Fruit fly (Drosophila melanogaster) whole organism, embryonic: Measurements from ENCODE around the gene CG2444.

Experiments
- Atf6 ChIP-seq: fragments of 200-800 bp; sonication (Bioruptor generic); IDR thresholded peaks from 2 replicates; pipeline ENCODE4 v1.3.6; 2022; ENCODE audit warnings: missing biosample characterization, missing genetic modification characterization
- B-H1 ChIP-seq: fragments of 200-800 bp; sonication (Bioruptor generic); IDR thresholded peaks from 3 replicates; pipeline ENCODE4 v1.3.6; 2022; ENCODE audit warnings: missing biosample characterization, missing genetic modification characterization
- BEAF-32 ChIP-seq: fragments of 200-800 bp; sonication (Bioruptor generic); optimal IDR thresholded peaks from 3 replicates; lab custom pipeline; 2017; ENCODE audit warnings: missing biosample characterization, missing genetic modification characterization, mild to moderate bottlenecking, moderate library complexity, missing genetic modification reagents
- CG10147 ChIP-seq: fragments of 200-800 bp; sonication (Bioruptor generic); optimal IDR thresholded peaks from 2 replicates; lab custom pipeline; 2019; ENCODE audit warnings: missing biosample characterization, mild to moderate bottlenecking, missing genetic modification characterization, moderate library complexity
- CG15696 ChIP-seq: fragments of 200-800 bp; sonication (Bioruptor generic); optimal IDR thresholded peaks from 2 replicates; lab custom pipeline; 2019; ENCODE audit warnings: missing biosample characterization, mild to moderate bottlenecking, missing genetic modification characterization, moderate library complexity
- CG1647 ChIP-seq: fragments of 200-800 bp; sonication (Bioruptor generic); optimal IDR thresholded peaks from 3 replicates; lab custom pipeline; 2016; ENCODE audit warnings: missing biosample characterization, missing genetic modification characterization
- CG17359 ChIP-seq: fragments of 200-800 bp; sonication (Bioruptor generic); optimal IDR thresholded peaks from 3 replicates; lab custom pipeline; 2018; ENCODE audit warnings: missing biosample characterization, mild to moderate bottlenecking, missing genetic modification characterization, moderate library complexity
- CG1832 ChIP-seq: fragments of 200-800 bp; sonication (Bioruptor generic); optimal IDR thresholded peaks from 2 replicates; lab custom pipeline; 2017; ENCODE audit warnings: missing biosample characterization, mild to moderate bottlenecking, missing genetic modification characterization, inconsistent platforms
- CG18476 ChIP-seq: fragments of 200-800 bp; sonication (Bioruptor generic); optimal IDR thresholded peaks from 2 replicates; lab custom pipeline; 2016; ENCODE audit warnings: missing biosample characterization, mild to moderate bottlenecking, missing genetic modification characterization
- CG2678 ChIP-seq: fragments of 200-800 bp; sonication (Bioruptor generic); optimal IDR thresholded peaks from 3 replicates; lab custom pipeline; 2019; ENCODE audit warnings: missing biosample characterization, mild to moderate bottlenecking, missing genetic modification characterization, moderate library complexity
- CG33213 ChIP-seq: fragments of 200-800 bp; sonication (Bioruptor generic); optimal IDR thresholded peaks from 3 replicates; lab custom pipeline; 2016; ENCODE audit warnings: missing biosample characterization, missing genetic modification characterization
- CG4360 ChIP-seq: fragments of 200-800 bp; sonication (Bioruptor generic); IDR thresholded peaks from 2 replicates; pipeline ENCODE4 v1.3.6; 2022; ENCODE audit warnings: missing biosample characterization, missing genetic modification characterization
- CG6272 ChIP-seq: fragments of 200-800 bp; sonication (Bioruptor generic); IDR thresholded peaks from 2 replicates; pipeline ENCODE4 v1.3.6; 2022; ENCODE audit warnings: missing biosample characterization, missing genetic modification characterization
- CG7839 ChIP-seq: fragments of 200-800 bp; sonication (Bioruptor generic); optimal IDR thresholded peaks from 3 replicates; lab custom pipeline; 2018; ENCODE audit warnings: missing biosample characterization, mild to moderate bottlenecking, missing genetic modification characterization, moderate library complexity
- CG8359 ChIP-seq: fragments of 200-800 bp; sonication (Bioruptor generic); optimal IDR thresholded peaks from 2 replicates; lab custom pipeline; 2017; ENCODE audit warnings: missing biosample characterization, mild to moderate bottlenecking, missing genetic modification characterization, borderline replicate concordance
- CG9876 ChIP-seq: fragments of 200-800 bp; sonication (Bioruptor generic); optimal IDR thresholded peaks from 2 replicates; lab custom pipeline; 2016; ENCODE audit warnings: missing biosample characterization, missing genetic modification characterization
- CG9932 ChIP-seq: fragments of 200-800 bp; sonication (Bioruptor generic); IDR thresholded peaks from 2 replicates; pipeline ENCODE4 v1.3.6; 2022; ENCODE audit warnings: missing biosample characterization, missing genetic modification characterization
- CrebB ChIP-seq: fragments of 200-800 bp; sonication (Bioruptor generic); optimal IDR thresholded peaks from 3 replicates; lab custom pipeline; 2018; ENCODE audit warnings: missing biosample characterization, mild to moderate bottlenecking, missing genetic modification characterization
- Dip2 ChIP-seq: fragments of 200-800 bp; sonication (Bioruptor generic); IDR thresholded peaks from 2 replicates; pipeline ENCODE4 v1.3.6; 2022; ENCODE audit warnings: missing biosample characterization, missing genetic modification characterization
- Dip3 ChIP-seq: fragments of 200-800 bp; sonication (Bioruptor generic); optimal IDR thresholded peaks from 3 replicates; lab custom pipeline; 2016; ENCODE audit warnings: missing biosample characterization, missing genetic modification characterization
- Dll ChIP-seq: fragments of 200-800 bp; sonication (Bioruptor generic); IDR thresholded peaks from 4 replicates; pipeline ENCODE4 v1.3.6; 2022; ENCODE audit warnings: missing biosample characterization, missing genetic modification characterization; ENCODE audit not compliant: partially characterized antibody
- Drgx ChIP-seq: fragments of 200-800 bp; sonication (Bioruptor generic); IDR thresholded peaks from 2 replicates; pipeline ENCODE4 v1.3.6; 2022; ENCODE audit warnings: missing biosample characterization, missing genetic modification characterization
- Fer3 ChIP-seq: fragments of 200-800 bp; sonication (Bioruptor generic); optimal IDR thresholded peaks from 2 replicates; lab custom pipeline; 2018; ENCODE audit warnings: missing biosample characterization, mild to moderate bottlenecking, missing genetic modification characterization, moderate library complexity
- HLH54F ChIP-seq: fragments of 200-800 bp; sonication (Bioruptor generic); optimal IDR thresholded peaks from 3 replicates; lab custom pipeline; 2016; ENCODE audit warnings: missing biosample characterization, missing genetic modification characterization
- Hr51 ChIP-seq, 2 experiments: fragments of 200-800 bp; sonication (Bioruptor generic); optimal IDR thresholded peaks; 2 replicates in 1 of 2; 3 replicates in 1 of 2; lab custom pipeline; 2016 to 2018; ENCODE audit warnings: missing biosample characterization in 2 of 2, missing genetic modification characterization in 2 of 2, mild to moderate bottlenecking in 1 of 2, moderate library complexity in 1 of 2
- Jarid2 ChIP-seq: fragments of 200-800 bp; sonication (Bioruptor generic); optimal IDR thresholded peaks from 3 replicates; lab custom pipeline; 2017; ENCODE audit warnings: mild to moderate bottlenecking, missing biosample characterization, missing genetic modification reagents, missing genetic modification characterization
- Neu2 ChIP-seq: fragments of 200-800 bp; sonication (Bioruptor generic); optimal IDR thresholded peaks from 3 replicates; lab custom pipeline; 2016; ENCODE audit warnings: missing biosample characterization, missing genetic modification characterization, borderline replicate concordance
- Nf-YC ChIP-seq: fragments of 200-800 bp; optimal IDR thresholded peaks from 3 replicates; lab custom pipeline; 2019; ENCODE audit warnings: missing biosample characterization, mild to moderate bottlenecking, missing genetic modification characterization, moderate library complexity
- NfI ChIP-seq: fragments of 200-800 bp; sonication (Bioruptor generic); optimal IDR thresholded peaks from 3 replicates; lab custom pipeline; 2018; ENCODE audit warnings: missing biosample characterization, mild to moderate bottlenecking, missing genetic modification characterization, moderate library complexity
- Xrp1 ChIP-seq: fragments of 200-800 bp; sonication (Bioruptor generic); IDR thresholded peaks from 2 replicates; pipeline ENCODE4 v1.3.6; 2022; ENCODE audit warnings: missing biosample characterization, missing genetic modification characterization
- ap ChIP-seq: fragments of 200-800 bp; sonication (Bioruptor generic); IDR thresholded peaks from 2 replicates; pipeline ENCODE4 v1.3.6; 2022; ENCODE audit warnings: missing biosample characterization, missing genetic modification characterization
- emc ChIP-seq: fragments of 200-800 bp; sonication (Bioruptor generic); optimal IDR thresholded peaks from 2 replicates; lab custom pipeline; 2016; ENCODE audit warnings: missing biosample characterization, missing genetic modification characterization
- en ChIP-seq: fragments of 200-800 bp; sonication (Bioruptor generic); optimal IDR thresholded peaks from 2 replicates; lab custom pipeline; 2016; ENCODE audit warnings: missing biosample characterization, missing genetic modification characterization
- esg ChIP-seq: fragments of 200-800 bp; sonication (Bioruptor generic); conservative IDR thresholded peaks from 2 replicates; pipeline ENCODE4 v1.3.6; 2022; ENCODE audit warnings: missing biosample characterization, missing genetic modification characterization
- ftz-f1 ChIP-seq: fragments of 200-800 bp; sonication (Bioruptor generic); optimal IDR thresholded peaks from 2 replicates; lab custom pipeline; 2016; ENCODE audit warnings: missing biosample characterization, missing genetic modification characterization
- gro ChIP-seq: fragments of 200-800 bp; sonication (Bioruptor generic); optimal IDR thresholded peaks from 2 replicates; lab custom pipeline; 2016; ENCODE audit warnings: missing biosample characterization, missing genetic modification characterization
- h ChIP-seq: fragments of >200 bp; optimal IDR thresholded peaks from 2 replicates; lab custom pipeline; 2017
- ham ChIP-seq: fragments of 200-800 bp; sonication (Bioruptor generic); IDR thresholded peaks from 2 replicates; pipeline ENCODE4 v1.3.6; 2022; ENCODE audit warnings: missing biosample characterization, missing genetic modification characterization
- hkb ChIP-seq, 2 experiments: fragments of 200-800 bp in 1 of 2; fragments of >200 bp in 1 of 2; sonication (Bioruptor generic) in 1 of 2; IDR thresholded peaks in 1 of 2; optimal IDR thresholded peaks in 1 of 2; 2 replicates each; pipeline versions ENCODE4 v1.3.6 to Lab custom; 2017 to 2022; ENCODE audit warnings: missing biosample characterization in 1 of 2, missing genetic modification characterization in 1 of 2
- onecut ChIP-seq: fragments of 200-800 bp; sonication (Bioruptor generic); IDR thresholded peaks from 2 replicates; pipeline ENCODE4 v1.3.6; 2022; ENCODE audit warnings: missing biosample characterization, missing genetic modification characterization
- pho ChIP-seq: fragments of 200-800 bp; sonication (Bioruptor generic); optimal IDR thresholded peaks from 2 replicates; lab custom pipeline; 2016; ENCODE audit warnings: missing biosample characterization, missing genetic modification characterization
- row ChIP-seq: fragments of 200-800 bp; sonication (Bioruptor generic); IDR thresholded peaks from 3 replicates; pipeline ENCODE4 v1.3.6; 2022; ENCODE audit warnings: missing biosample characterization, missing genetic modification characterization
- run ChIP-seq: fragments of 200-800 bp; sonication (Bioruptor generic); optimal IDR thresholded peaks from 3 replicates; lab custom pipeline; 2018; ENCODE audit warnings: missing biosample characterization, mild to moderate bottlenecking, missing genetic modification characterization
- schlank ChIP-seq: fragments of 200-800 bp; sonication (Bioruptor generic); optimal IDR thresholded peaks from 2 replicates; lab custom pipeline; 2018; ENCODE audit warnings: missing biosample characterization, mild to moderate bottlenecking, missing genetic modification characterization
- scrt ChIP-seq: fragments of 200-800 bp; sonication (Bioruptor generic); optimal IDR thresholded peaks from 2 replicates; lab custom pipeline; 2018; ENCODE audit warnings: missing biosample characterization, mild to moderate bottlenecking, missing genetic modification characterization, moderate library complexity
- sens ChIP-seq: fragments of 200-800 bp; sonication (Bioruptor generic); peaks from one replicate; lab custom pipeline; 2016; ENCODE audit warnings: missing biosample characterization, missing genetic modification characterization
- seq ChIP-seq: fragments of 200-800 bp; sonication (Bioruptor generic); IDR thresholded peaks from 2 replicates; pipeline ENCODE4 v1.3.6; 2022; ENCODE audit warnings: missing biosample characterization, missing genetic modification characterization
- slbo ChIP-seq: fragments of 200-800 bp; sonication (Bioruptor generic); IDR thresholded peaks from 2 replicates; pipeline ENCODE4 v1.3.6; 2022; ENCODE audit warnings: missing biosample characterization, missing genetic modification characterization
- so ChIP-seq: fragments of 200-800 bp; sonication (Bioruptor generic); IDR thresholded peaks from 3 replicates; pipeline ENCODE4 v1.3.6; 2022; ENCODE audit warnings: missing biosample characterization, missing genetic modification characterization
- sqz ChIP-seq: fragments of 200-800 bp; sonication (Bioruptor generic); optimal IDR thresholded peaks from 3 replicates; lab custom pipeline; 2018; ENCODE audit warnings: missing biosample characterization, mild to moderate bottlenecking, missing genetic modification characterization
- usp ChIP-seq: fragments of >200 bp; optimal IDR thresholded peaks from 2 replicates; lab custom pipeline; 2017; ENCODE audit warnings: missing biosample characterization, missing genetic modification characterization

The CG2444 gene

DNA sequence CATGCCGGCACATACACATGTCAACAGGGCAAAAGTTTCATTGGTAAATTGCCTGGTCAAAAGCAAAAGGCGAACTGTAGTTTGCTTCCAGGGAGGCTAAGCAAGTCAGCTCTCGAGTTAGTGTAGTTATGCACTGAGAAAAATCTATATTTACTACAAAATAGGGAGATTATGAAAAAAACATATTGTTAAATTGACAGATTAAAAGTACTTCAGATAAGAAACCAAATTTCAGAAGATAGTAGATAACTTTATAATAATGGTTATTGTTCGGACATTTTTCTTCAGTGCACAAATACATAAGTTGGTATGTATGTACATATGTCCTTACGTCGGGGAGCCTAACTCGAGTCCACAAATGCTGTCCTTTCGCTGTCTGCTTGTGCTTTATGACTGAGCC is 48.0 kb downstream of the CG2444 start (continued):
- TF ChIP-seq CG9932 (peak; percentile 49; the same call in 1 of the 2 replicates), sqz (no peak), HLH54F (peak; percentile 12), usp (no peak), CG4360 (GFP tag; lab: Robert Waterston, UW) (no peak), emc (no peak), Neu2 (GFP tag; lab: Kevin White, UChicago) (no peak), CG2678 (tag; lab: Kevin White, UChicago) (peak; percentile 79), pho (GFP tag; lab: Kevin White, UChicago) (peak; percentile 25), CG8359 (GFP tag; lab: Kevin White, UChicago) (no peak), gro (GFP tag; lab: Kevin White, UChicago) (peak; percentile 3), CG15696 (tag; lab: Kevin White, UChicago) (peak; percentile 50), CG1832 (GFP tag; lab: Kevin White, UChicago) (no peak), scrt (GFP tag; lab: Kevin White, UChicago) (peak; percentile 57), CG17359 (tag; lab: Kevin White, UChicago) (peak; percentile 66), Atf6 (peak; percentile 65), ap (GFP tag; lab: Robert Waterston, UW) (peak; percentile 25; the same call in 1 of the 2 replicates), seq (GFP tag; lab: Robert Waterston, UW) (0 out of 2 replicates have a peak, but pooled peaks have one; percentile 26), run (tag; lab: Kevin White, UChicago) (no peak), CG10147 (GFP tag; lab: Kevin White, UChicago) (peak; percentile 63), CG1647 (no peak), CG6272 (0 out of 2 replicates have a peak, but pooled peaks have one; percentile 16), B-H1 (GFP tag; lab: Robert Waterston, UW) (peak; percentile 32; the same call in 2 of the 3 replicates), Jarid2 (no peak), BEAF-32 (no peak), Hr51 (GFP tag; optimal IDR thresholded peaks at IDR 0.05; lab: Kevin White, UChicago) (peak in 1 of 2 experiments; percentile 71), slbo (GFP tag; lab: Robert Waterston, UW) (peak; percentile 61), Nf-YC (tag; lab: Kevin White, UChicago) (peak; percentile 48), schlank (tag; lab: Kevin White, UChicago) (no peak), NfI (GFP tag; lab: Kevin White, UChicago) (peak; percentile 5), ftz-f1 (GFP tag; lab: Kevin White, UChicago) (no peak), Dll (no peak), h (lab: Kevin White, UChicago) (no peak), Dip3 (GFP tag; lab: Kevin White, UChicago) (no peak), Dip2 (GFP tag; lab: Robert Waterston, UW) (no peak), en (GFP tag; lab: Kevin White, UChicago) (no peak), CG7839 (tag; lab: Kevin White, UChicago) (peak; percentile 73), sens (GFP tag; lab: Kevin White, UChicago) (peak; percentile 92), CG9876 (peak; percentile 1), Xrp1 (GFP tag; lab: Robert Waterston, UW) (peak; percentile 71; the same call in 1 of the 2 replicates), Drgx (GFP tag; lab: Robert Waterston, UW) (peak; percentile 56), CG33213 (GFP tag; lab: Kevin White, UChicago) (peak; percentile 15), CG18476 (GFP tag; lab: Kevin White, UChicago) (peak; percentile 25), Fer3 (tag; lab: Kevin White, UChicago) (peak; percentile 67), CrebB (tag; lab: Kevin White, UChicago) (peak; percentile 6), so (GFP tag; lab: Robert Waterston, UW) (peak; percentile 69; the same call in 2 of the 3 replicates), esg (peak; percentile 40), onecut (GFP tag; lab: Robert Waterston, UW) (peak; percentile 29; the same call in 1 of the 2 replicates), ham (GFP tag; lab: Robert Waterston, UW) (no peak), row (GFP tag; lab: Robert Waterston, UW) (peak; percentile 72), hkb (optimal IDR thresholded peaks at IDR 0.05; lab: Kevin White, UChicago) (no peak), hkb (GFP tag; IDR thresholded peaks at IDR 0.05; lab: Robert Waterston, UW) (peak; percentile 65)
